Worm (Caenorhabditis elegans): Measurements from ENCODE around the gene E02C12.6.

- TF ChIP-seq tab-1 (GFP tag; IDR thresholded peaks at IDR 0.05) (no peak), cog-1 (tag; optimal IDR thresholded peaks at IDR 0.05) (no peak), T22C8.4 (GFP tag; IDR thresholded peaks at IDR 0.05) (no peak), ztf-29 (GFP tag; IDR thresholded peaks at IDR 0.05) (no peak), ref-1 (GFP tag; conservative IDR thresholded peaks at IDR 0.05) (no peak), med-1 (GFP tag; optimal IDR thresholded peaks at IDR 0.05; ENCODE audit: insufficient read depth) (no peak), flt-1 (GFP tag; IDR thresholded peaks at IDR 0.05) (no peak), ztf-23 (GFP tag; IDR thresholded peaks at IDR 0.05) (no peak), klf-2 (GFP tag; conservative IDR thresholded peaks at IDR 0.05) (no peak)
Measured at ce11 chrV:9384949-9385348, 14.1 kb upstream of the E02C12.6 start.
